Worm (Caenorhabditis elegans): Measurements from ENCODE around the gene rabr-3.
A peak's percentile ranks its signal among the peaks of the same experiment; 100 is the strongest.

Gene rabr-3

ce11 chrV:16171721-16172120 is 23.8 kb upstream of the rabr-3 start, which contains the start of gene K05D4.9:
K05D4.9 (minus strand) TSS chrV:16171821.
- TF ChIP-seq ceh-82 (tag; optimal IDR thresholded peaks at IDR 0.05): no peak
- no peak for TF ChIP-seq R02D3.7 (tag; optimal IDR thresholded peaks at IDR 0.05)
- TF ChIP-seq ceh-16 (tag; optimal IDR thresholded peaks at IDR 0.05): no peak
- no peak for TF ChIP-seq mml-1 (tag; optimal IDR thresholded peaks at IDR 0.05)
- no peak for TF ChIP-seq nhr-25 (tag; optimal IDR thresholded peaks at IDR 0.05)
- no peak for TF ChIP-seq jun-1 (tag; optimal IDR thresholded peaks at IDR 0.05)
- TF ChIP-seq elt-2 (tag; optimal IDR thresholded peaks at IDR 0.05): no peak
- no peak for TF ChIP-seq tbx-2 (tag; optimal IDR thresholded peaks at IDR 0.05)

ce11 chrV:16174109-16174508 is 21.4 kb upstream of the rabr-3 start:
- TF ChIP-seq lin-39 (tag; optimal IDR thresholded peaks at IDR 0.05) (no peak), nhr-237 (tag; optimal IDR thresholded peaks at IDR 0.05) (no peak), ceh-28 (tag; optimal IDR thresholded peaks at IDR 0.05) (no peak), ama-1 (optimal IDR thresholded peaks at IDR 0.05) (no peak), elt-2 (tag; optimal IDR thresholded peaks at IDR 0.05) (peak; percentile 23), daf-12 (tag; optimal IDR thresholded peaks at IDR 0.05) (no peak), elt-1 (tag; optimal IDR thresholded peaks at IDR 0.05) (no peak)

ce11 chrV:16175227-16175626 is 20.3 kb upstream of the rabr-3 start:
- TF ChIP-seq elt-2 (tag; optimal IDR thresholded peaks at IDR 0.05) (peak; percentile 60), pqm-1 (tag; optimal IDR thresholded peaks at IDR 0.05) (peak; percentile 35), elt-1 (tag; optimal IDR thresholded peaks at IDR 0.05) (no peak)

ce11 chrV:16175757-16176156 is 19.7 kb upstream of the rabr-3 start, which contains the start of gene cyp-33D1:
cyp-33D1 (minus strand) TSS chrV:16175857.
- TF ChIP-seq nhr-12 (tag; optimal IDR thresholded peaks at IDR 0.05) (no peak), ceh-82 (tag; optimal IDR thresholded peaks at IDR 0.05) (no peak), egl-27 (tag; optimal IDR thresholded peaks at IDR 0.05) (no peak), ZK546.5 (tag; optimal IDR thresholded peaks at IDR 0.05) (no peak), hmg-11 (tag; optimal IDR thresholded peaks at IDR 0.05) (no peak), ceh-28 (tag; optimal IDR thresholded peaks at IDR 0.05) (no peak), nhr-43 (tag; optimal IDR thresholded peaks at IDR 0.05; ENCODE audit: poor library complexity, severe bottlenecking) (no peak), nfya-1 (tag; optimal IDR thresholded peaks at IDR 0.05; ENCODE audit: insufficient read depth) (no peak), R02D3.7 (tag; optimal IDR thresholded peaks at IDR 0.05) (no peak), lsy-12 (tag; optimal IDR thresholded peaks at IDR 0.05) (no peak), ceh-16 (tag; optimal IDR thresholded peaks at IDR 0.05) (no peak), nhr-28 (tag; optimal IDR thresholded peaks at IDR 0.05) (no peak), egl-5 (tag; optimal IDR thresholded peaks at IDR 0.05) (no peak), nhr-25 (tag; optimal IDR thresholded peaks at IDR 0.05) (no peak), snpc-4 (tag; optimal IDR thresholded peaks at IDR 0.05) (no peak), mml-1 (tag; optimal IDR thresholded peaks at IDR 0.05) (no peak), tbx-2 (tag; optimal IDR thresholded peaks at IDR 0.05) (no peak), fkh-10 (GFP tag; optimal IDR thresholded peaks at IDR 0.05) (no peak), elt-3 (tag; optimal IDR thresholded peaks at IDR 0.05) (no peak), aly-2 (tag; optimal IDR thresholded peaks at IDR 0.05) (no peak)

- no peak for TF ChIP-seq fkh-10 (GFP tag; optimal IDR thresholded peaks at IDR 0.05)
- no peak for TF ChIP-seq pha-4 (tag; optimal IDR thresholded peaks at IDR 0.05)
- TF ChIP-seq unc-62 (GFP tag; optimal IDR thresholded peaks at IDR 0.05): no peak
- TF ChIP-seq mml-1 (tag; optimal IDR thresholded peaks at IDR 0.05): no peak
- TF ChIP-seq aly-2 (tag; optimal IDR thresholded peaks at IDR 0.05): no peak
These were observed 15.1 kb upstream of the rabr-3 start, which contains the start of gene str-106 for ce11 chrV:16180350-16180749. str-106 (plus strand) TSS chrV:16180650.

ce11 chrV:16182110-16182509 is 13.4 kb upstream of the rabr-3 start, which contains the start of gene srz-13:
srz-13 (plus strand) TSS chrV:16182410.
- TF ChIP-seq tbx-2 (tag; optimal IDR thresholded peaks at IDR 0.05) (no peak), egl-27 (tag; optimal IDR thresholded peaks at IDR 0.05) (no peak), eor-1 (tag; optimal IDR thresholded peaks at IDR 0.05) (no peak)

Measured in whole organism, L3 larva.